Worm (Caenorhabditis elegans) whole organism, L1 larva: ENCODE data around the gene str-102.

Experiments
- ama-1 ChIP-seq: fragments of 150-350 bp; optimal IDR thresholded peaks from 2 replicates; lab custom pipeline; 2014
- lin-13 ChIP-seq: fragments of 150-350 bp; optimal IDR thresholded peaks from 2 replicates; lab custom pipeline; 2014; ENCODE audit warnings: missing biosample characterization, missing genetic modification reagents, missing genetic modification characterization
- nhr-12 ChIP-seq: sonication (generic microtip); optimal IDR thresholded peaks from 2 replicates; lab custom pipeline; 2017; ENCODE audit warnings: missing biosample characterization, missing genetic modification characterization
- nhr-28 ChIP-seq: fragments of 150-350 bp; optimal IDR thresholded peaks from 2 replicates; lab custom pipeline; 2014; ENCODE audit warnings: missing biosample characterization, missing genetic modification characterization
- nhr-90 ChIP-seq: sonication (generic microtip); optimal IDR thresholded peaks from 2 replicates; lab custom pipeline; 2016; ENCODE audit warnings: mild to moderate bottlenecking, missing genetic modification characterization, missing compliant biosample characterization; ENCODE audit not compliant: poor library complexity
- pag-3 ChIP-seq: sonication (generic microtip); optimal IDR thresholded peaks from 2 replicates; lab custom pipeline; 2017; ENCODE audit warnings: missing genetic modification characterization, mild to moderate bottlenecking, missing compliant biosample characterization, antibody characterized with exemption, borderline replicate concordance; ENCODE audit not compliant: insufficient read depth
- unc-30 ChIP-seq: sonication (generic microtip); optimal IDR thresholded peaks from 2 replicates; lab custom pipeline; 2017; ENCODE audit warnings: missing biosample characterization, missing genetic modification characterization

ce11 chrV:15341404-15341803 is 43.4 kb upstream of the str-102 start, which contains the start of gene clec-229:
- TF ChIP-seq nhr-12 (no peak), lin-13 (GFP tag; lab: Kevin White, UChicago) (no peak), pag-3 (tag; lab: Kevin White, UChicago) (no peak), ama-1 (lab: Kevin White, UChicago) (no peak), nhr-28 (tag; lab: Kevin White, UChicago) (no peak), unc-30 (tag; lab: Kevin White, UChicago) (no peak), nhr-90 (tag; lab: Kevin White, UChicago) (no peak)
